Fruit fly (Drosophila melanogaster) whole organism, prepupa: ENCODE results near the gene Afti.

Source experiments
- Blimp-1 ChIP-seq: fragments of 200-800 bp; sonication (Bioruptor generic); optimal IDR thresholded peaks from 3 replicates; lab custom pipeline; 2017; ENCODE audit warnings: missing biosample characterization, missing genetic modification characterization, mild to moderate bottlenecking, moderate library complexity, missing genetic modification reagents
- CG10631 ChIP-seq: fragments of 200-800 bp; sonication (Bioruptor generic); optimal IDR thresholded peaks from 2 replicates; lab custom pipeline; 2016; ENCODE audit warnings: missing biosample characterization, missing genetic modification characterization
- CG10669 ChIP-seq: fragments of 200-800 bp; sonication (Bioruptor generic); optimal IDR thresholded peaks from 3 replicates; lab custom pipeline; 2018; ENCODE audit warnings: missing biosample characterization, mild to moderate bottlenecking, missing genetic modification characterization, moderate library complexity
- CG11902 ChIP-seq: fragments of 200-800 bp; sonication (Bioruptor generic); optimal IDR thresholded peaks from 3 replicates; lab custom pipeline; 2016; ENCODE audit warnings: missing biosample characterization, missing genetic modification characterization
- CG15336 ChIP-seq: fragments of 200-800 bp; sonication (Bioruptor generic); IDR thresholded peaks from 2 replicates; pipeline ENCODE4 v1.3.6; 2022; ENCODE audit warnings: missing biosample characterization, missing genetic modification characterization
- CG1621 ChIP-seq: fragments of 200-800 bp; sonication (Bioruptor generic); optimal IDR thresholded peaks from 3 replicates; lab custom pipeline; 2018; ENCODE audit warnings: missing biosample characterization, mild to moderate bottlenecking, missing genetic modification characterization
- CG16779 ChIP-seq: fragments of 200-800 bp; sonication (Bioruptor generic); optimal IDR thresholded peaks from 3 replicates; lab custom pipeline; 2017; ENCODE audit warnings: missing biosample characterization, mild to moderate bottlenecking, missing genetic modification characterization
- CG31627 ChIP-seq: fragments of 200-800 bp; sonication (Bioruptor generic); optimal IDR thresholded peaks from 3 replicates; lab custom pipeline; 2016; ENCODE audit warnings: missing biosample characterization, missing genetic modification characterization
- CG32006 ChIP-seq: fragments of 200-800 bp; sonication (Bioruptor generic); optimal IDR thresholded peaks from 3 replicates; lab custom pipeline; 2017; ENCODE audit warnings: missing biosample characterization, mild to moderate bottlenecking, missing genetic modification characterization
- CG34406 ChIP-seq: fragments of 200-800 bp; sonication (Bioruptor generic); optimal IDR thresholded peaks from 3 replicates; lab custom pipeline; 2016; ENCODE audit warnings: missing biosample characterization, missing genetic modification characterization
- CG6163 ChIP-seq: fragments of 200-800 bp; sonication (Bioruptor generic); IDR thresholded peaks from 3 replicates; pipeline ENCODE4 v1.3.6; 2022; ENCODE audit warnings: missing biosample characterization, missing genetic modification characterization
- CG7368 ChIP-seq: fragments of 200-800 bp; sonication (Bioruptor generic); optimal IDR thresholded peaks from 3 replicates; lab custom pipeline; 2016; ENCODE audit warnings: missing biosample characterization, missing genetic modification characterization
- CG8119 ChIP-seq: fragments of 200-800 bp; sonication (Bioruptor generic); IDR thresholded peaks from 3 replicates; pipeline ENCODE4 v1.3.6; 2022; ENCODE audit warnings: missing biosample characterization, missing genetic modification characterization
- CG9139 ChIP-seq: fragments of 200-800 bp; sonication (Bioruptor generic); optimal IDR thresholded peaks from 3 replicates; lab custom pipeline; 2017; ENCODE audit warnings: missing biosample characterization, mild to moderate bottlenecking, missing genetic modification characterization
- Eip75B ChIP-seq: fragments of 200-800 bp; sonication (Bioruptor generic); optimal IDR thresholded peaks from 3 replicates; lab custom pipeline; 2016; ENCODE audit warnings: missing biosample characterization, missing genetic modification characterization
- Eip78C ChIP-seq: fragments of 200-800 bp; sonication (Bioruptor generic); peaks from one replicate; lab custom pipeline; 2016; ENCODE audit warnings: missing biosample characterization, missing genetic modification characterization
- Eip93F ChIP-seq: fragments of 200-800 bp; sonication (Bioruptor generic); optimal IDR thresholded peaks from 2 replicates; lab custom pipeline; 2016; ENCODE audit warnings: missing biosample characterization, mild to moderate bottlenecking, missing genetic modification characterization
- Ets96B ChIP-seq: fragments of 200-800 bp; optimal IDR thresholded peaks from 2 replicates; lab custom pipeline; 2019; ENCODE audit warnings: missing biosample characterization, mild to moderate bottlenecking, missing genetic modification characterization, moderate library complexity
- Gug ChIP-seq: fragments of 200-800 bp; sonication (Bioruptor generic); IDR thresholded peaks from 2 replicates; pipeline ENCODE4 v1.3.6; 2022; ENCODE audit warnings: missing biosample characterization, missing genetic modification characterization
- Hr39 ChIP-seq: fragments of 200-800 bp; sonication (Bioruptor generic); optimal IDR thresholded peaks from 2 replicates; lab custom pipeline; 2016; ENCODE audit warnings: missing biosample characterization, missing genetic modification characterization
- Hr4 ChIP-seq: fragments of 200-800 bp; sonication (Bioruptor generic); optimal IDR thresholded peaks from 3 replicates; lab custom pipeline; 2016; ENCODE audit warnings: missing biosample characterization, missing genetic modification characterization
- Lpt ChIP-seq: fragments of 200-800 bp; sonication (Bioruptor generic); optimal IDR thresholded peaks from 3 replicates; lab custom pipeline; 2016; ENCODE audit warnings: missing biosample characterization, missing genetic modification characterization
- Met ChIP-seq: fragments of 200-800 bp; sonication (Bioruptor generic); optimal IDR thresholded peaks from 3 replicates; lab custom pipeline; 2016; ENCODE audit warnings: missing biosample characterization, missing genetic modification characterization
- OdsH ChIP-seq: fragments of 200-800 bp; sonication (Bioruptor generic); optimal IDR thresholded peaks from 3 replicates; lab custom pipeline; 2016; ENCODE audit warnings: missing biosample characterization, missing genetic modification characterization
- Smox ChIP-seq: fragments of 200-800 bp; sonication (Bioruptor generic); optimal IDR thresholded peaks from 3 replicates; lab custom pipeline; 2016; ENCODE audit warnings: missing biosample characterization, missing genetic modification characterization
- Sox102F ChIP-seq: fragments of 200-800 bp; sonication (Bioruptor generic); optimal IDR thresholded peaks from 2 replicates; lab custom pipeline; 2016; ENCODE audit warnings: missing biosample characterization, mild to moderate bottlenecking, missing genetic modification characterization
- Sox14 ChIP-seq: fragments of 200-800 bp; sonication (Bioruptor generic); optimal IDR thresholded peaks from 3 replicates; lab custom pipeline; 2016; ENCODE audit warnings: missing biosample characterization, missing genetic modification characterization
- Sox15 ChIP-seq: fragments of 200-800 bp; sonication (Bioruptor generic); optimal IDR thresholded peaks from 3 replicates; lab custom pipeline; 2016; ENCODE audit warnings: missing biosample characterization, missing genetic modification characterization
- cyc ChIP-seq: fragments of 200-800 bp; sonication (Bioruptor generic); optimal IDR thresholded peaks from 3 replicates; lab custom pipeline; 2016; ENCODE audit warnings: missing biosample characterization, missing genetic modification characterization
- dac ChIP-seq: fragments of 200-800 bp; sonication (Bioruptor generic); optimal IDR thresholded peaks from 2 replicates; lab custom pipeline; 2017; ENCODE audit warnings: missing biosample characterization, mild to moderate bottlenecking, missing genetic modification characterization
- esn ChIP-seq: fragments of 200-800 bp; sonication (Bioruptor generic); optimal IDR thresholded peaks from 2 replicates; lab custom pipeline; 2016; ENCODE audit warnings: missing biosample characterization, mild to moderate bottlenecking, missing genetic modification characterization, moderate library complexity
- fd59A ChIP-seq: fragments of 200-800 bp; sonication (Bioruptor generic); optimal IDR thresholded peaks from 2 replicates; lab custom pipeline; 2017; ENCODE audit warnings: missing biosample characterization, mild to moderate bottlenecking, missing genetic modification characterization, missing genetic modification reagents
- fd85E ChIP-seq: fragments of 200-800 bp; sonication (Bioruptor generic); optimal IDR thresholded peaks from 3 replicates; lab custom pipeline; 2016; ENCODE audit warnings: missing biosample characterization, missing genetic modification characterization
- lz ChIP-seq: fragments of 200-800 bp; sonication (Bioruptor generic); optimal IDR thresholded peaks from 3 replicates; lab custom pipeline; 2016; ENCODE audit warnings: missing biosample characterization, missing genetic modification characterization
- net ChIP-seq: fragments of 200-800 bp; sonication (Bioruptor generic); optimal IDR thresholded peaks from 3 replicates; lab custom pipeline; 2016; ENCODE audit warnings: missing biosample characterization, missing genetic modification characterization
- salr ChIP-seq, 2 experiments: fragments of 200-800 bp; sonication (Bioruptor generic); optimal IDR thresholded peaks; 3 replicates each; lab custom pipeline; 2016 to 2018; ENCODE audit warnings: missing biosample characterization in 2 of 2, missing genetic modification characterization in 2 of 2, mild to moderate bottlenecking in 1 of 2
- spab ChIP-seq: fragments of 200-800 bp; sonication (Bioruptor generic); optimal IDR thresholded peaks from 2 replicates; lab custom pipeline; 2017; ENCODE audit warnings: missing biosample characterization, mild to moderate bottlenecking, missing genetic modification characterization, missing genetic modification reagents
- ss ChIP-seq, 2 experiments: fragments of 200-800 bp; sonication (Bioruptor generic); optimal IDR thresholded peaks; 2 replicates in 1 of 2; 3 replicates in 1 of 2; lab custom pipeline; 2017 to 2018; ENCODE audit warnings: mild to moderate bottlenecking in 2 of 2, missing biosample characterization in 2 of 2, missing genetic modification characterization in 2 of 2, moderate library complexity in 1 of 2
- svp ChIP-seq: fragments of 200-800 bp; sonication (Bioruptor generic); peaks from one replicate; lab custom pipeline; 2016; ENCODE audit warnings: missing biosample characterization, missing genetic modification characterization
- topi ChIP-seq: fragments of 200-800 bp; sonication (Bioruptor generic); optimal IDR thresholded peaks from 3 replicates; lab custom pipeline; 2016; ENCODE audit warnings: missing biosample characterization, missing genetic modification characterization
- vri ChIP-seq: fragments of 200-800 bp; sonication (Bioruptor generic); optimal IDR thresholded peaks from 3 replicates; lab custom pipeline; 2016; ENCODE audit warnings: missing biosample characterization, mild to moderate bottlenecking, missing genetic modification characterization

Gene Afti

DNA sequence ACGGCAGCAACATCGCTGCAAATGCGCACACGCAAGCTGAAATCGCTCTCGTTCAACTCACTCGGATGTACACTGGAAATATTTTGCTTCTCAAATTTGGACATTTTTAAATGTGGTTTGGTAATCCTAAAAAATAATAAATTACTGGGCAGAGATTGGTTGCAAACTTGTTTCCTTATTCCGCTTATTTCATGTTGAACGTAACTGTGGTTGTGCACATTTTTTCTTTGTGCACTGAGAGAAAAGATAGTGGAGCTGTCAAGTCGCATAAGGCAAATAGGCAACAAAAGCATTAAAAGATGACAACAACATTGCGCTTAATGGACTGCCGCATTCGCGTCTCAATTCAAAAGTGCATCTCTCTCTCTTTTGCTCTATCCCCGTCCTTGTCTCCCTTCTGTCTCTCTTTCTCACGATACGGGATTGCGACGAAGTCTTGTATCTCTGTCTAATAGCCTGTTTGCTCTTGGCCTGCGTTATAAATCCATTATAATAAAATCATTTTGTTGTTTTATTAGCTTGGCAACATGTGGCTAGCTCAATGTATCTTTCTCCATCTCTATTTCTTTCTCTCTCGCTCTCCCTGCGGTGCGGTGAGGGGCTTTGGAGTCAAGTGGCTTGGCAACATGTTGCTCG is 46.8 kb upstream of the Afti start (continued):
- TF ChIP-seq fd85E (GFP tag; lab: Kevin White, UChicago) (peak; percentile 83), Sox15 (GFP tag; lab: Kevin White, UChicago) (peak; percentile 92), lz (peak; percentile 91), Hr4 (GFP tag; lab: Kevin White, UChicago) (peak; percentile 100), Ets96B (tag; lab: Kevin White, UChicago) (peak; percentile 99), CG16779 (tag; lab: Kevin White, UChicago) (peak; percentile 95), Smox (peak; percentile 90), ss (GFP tag; optimal IDR thresholded peaks at IDR 0.05; lab: Kevin White, UChicago) (peak; percentile 87 to 93), Sox102F (GFP tag; lab: Kevin White, UChicago) (peak; percentile 90), CG32006 (peak; percentile 100), CG1621 (peak; percentile 98), dac (GFP tag; lab: Kevin White, UChicago) (peak; percentile 99), CG34406 (GFP tag; lab: Kevin White, UChicago) (peak; percentile 94), salr (GFP tag; optimal IDR thresholded peaks at IDR 0.05; lab: Kevin White, UChicago) (peak; percentile 97 to 98), CG7368 (GFP tag; lab: Kevin White, UChicago) (peak; percentile 94), cyc (peak; percentile 89), Met (peak; percentile 93)

dm6 chr3R:14372815-14373191 is 46.3 kb upstream of the Afti start, which contains the start of gene NK7.1:
NK7.1 (minus strand) TSS chr3R:14372951.
- no peak for TF ChIP-seq cyc
- no peak for TF ChIP-seq CG6163
- no peak for TF ChIP-seq CG15336

DNA sequence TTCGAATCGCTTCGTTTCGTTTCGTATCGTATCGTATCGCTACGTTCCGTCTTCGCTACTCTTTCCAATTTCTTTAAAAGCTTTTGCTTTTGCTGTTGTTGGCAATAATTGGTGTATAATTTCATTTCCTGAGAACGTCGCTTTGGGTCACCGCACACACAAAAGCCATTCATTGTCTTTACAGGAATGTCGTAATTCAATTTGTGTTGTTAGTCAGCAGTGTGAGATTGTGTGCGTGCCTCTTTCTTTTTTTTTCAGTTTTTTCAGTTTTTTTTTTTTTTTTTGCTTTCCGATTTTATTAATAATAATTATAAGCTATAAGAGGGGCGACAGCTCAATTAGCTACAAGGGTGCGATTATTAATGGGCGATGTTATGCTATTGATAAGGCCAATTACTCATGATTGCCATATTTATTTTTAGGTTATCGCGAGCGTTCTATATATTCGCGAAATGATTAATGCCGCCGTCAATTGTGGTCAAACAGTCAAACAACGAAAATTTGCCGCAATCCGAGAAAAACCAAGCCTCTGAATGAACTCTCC is 44.7 kb upstream of the Afti start:
- TF ChIP-seq svp (GFP tag; lab: Kevin White, UChicago): peak; percentile 93
- TF ChIP-seq Eip78C: peak; percentile 63
- no peak for TF ChIP-seq spab (GFP tag; lab: Kevin White, UChicago)
- TF ChIP-seq Eip93F (GFP tag; lab: Kevin White, UChicago): peak; percentile 54
- no peak for TF ChIP-seq CG10669 (GFP tag; lab: Kevin White, UChicago)
- TF ChIP-seq CG31627 (GFP tag; lab: Kevin White, UChicago): no peak
- TF ChIP-seq vri (GFP tag; lab: Kevin White, UChicago): peak; percentile 72

dm6 chr3R:14370199-14370933 is 43.9 kb upstream of the Afti start:
- TF ChIP-seq Smox (peak; percentile 94), ss (GFP tag; optimal IDR thresholded peaks at IDR 0.05; lab: Kevin White, UChicago) (peak; percentile 87 to 91), CG10631 (GFP tag; lab: Kevin White, UChicago) (peak; percentile 98), CG1621 (peak; percentile 95), Hr39 (GFP tag; lab: Kevin White, UChicago) (peak; percentile 96), CG11902 (GFP tag; lab: Kevin White, UChicago) (peak; percentile 89), fd59A (peak; percentile 95), CG16779 (tag; lab: Kevin White, UChicago) (peak; percentile 94), Eip93F (GFP tag; lab: Kevin White, UChicago) (peak; percentile 79), Gug (GFP tag; lab: Robert Waterston, UW) (peak; percentile 98), Sox14 (GFP tag; lab: Kevin White, UChicago) (peak; percentile 98), CG8119 (GFP tag; lab: Robert Waterston, UW) (peak; percentile 99), vri (GFP tag; lab: Kevin White, UChicago) (peak; percentile 93), CG7368 (GFP tag; lab: Kevin White, UChicago) (peak; percentile 96), CG32006 (peak; percentile 98), topi (GFP tag; lab: Kevin White, UChicago) (peak; percentile 97), Sox102F (GFP tag; lab: Kevin White, UChicago) (peak; percentile 97), spab (GFP tag; lab: Kevin White, UChicago) (peak; percentile 94), esn (peak; percentile 97), Eip75B (GFP tag; lab: Kevin White, UChicago) (peak; percentile 97), CG15336 (peak; percentile 99), OdsH (GFP tag; lab: Kevin White, UChicago) (peak; percentile 98), Lpt (GFP tag; lab: Kevin White, UChicago) (peak; percentile 97), CG6163 (peak; percentile 98), svp (GFP tag; lab: Kevin White, UChicago) (peak; percentile 98), Met (peak; percentile 97), Hr4 (GFP tag; lab: Kevin White, UChicago) (peak; percentile 99), Ets96B (tag; lab: Kevin White, UChicago) (peak; percentile 97), net (GFP tag; lab: Kevin White, UChicago) (peak; percentile 98), Blimp-1 (GFP tag; lab: Kevin White, UChicago) (peak; percentile 64), CG9139 (GFP tag; lab: Kevin White, UChicago) (peak; percentile 87)
